Worm (Caenorhabditis elegans): ENCODE results near the gene F09E10.6.
A peak's percentile ranks its signal among the peaks of the same experiment; 100 is the strongest.

The F09E10.6 gene

DNA sequence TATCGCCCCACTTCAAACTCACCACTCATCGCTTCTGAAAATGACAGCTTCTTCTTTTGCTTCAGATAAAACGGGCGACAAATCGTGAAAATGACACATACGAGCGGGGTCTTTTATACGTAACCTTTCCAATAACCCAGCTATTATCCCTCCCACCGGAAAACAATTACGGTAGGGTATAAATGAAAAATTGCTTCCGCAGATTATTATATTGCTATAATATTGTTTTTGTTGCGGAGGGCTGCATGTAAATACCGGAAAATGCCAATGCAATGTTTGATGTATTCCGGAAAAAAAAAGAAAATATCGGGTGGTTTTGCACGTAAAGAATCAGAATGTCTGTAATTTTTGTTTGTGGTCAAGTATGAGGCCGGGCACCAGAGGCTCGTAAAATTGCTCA, 4.3 kb upstream of the F09E10.6 start, which contains the start of gene F09E10.7:
Gene F09E10.7 (minus strand): TSS at position 101 of the 400 bp plus-strand sequence.
- TF ChIP-seq tra-4 (tag; optimal IDR thresholded peaks at IDR 0.05) (no peak), tbx-37 (GFP tag; conservative IDR thresholded peaks at IDR 0.05) (no peak), F13C5.2 (tag; optimal IDR thresholded peaks at IDR 0.05) (no peak), ets-7 (tag; optimal IDR thresholded peaks at IDR 0.05) (no peak), hmbx-1 (tag; optimal IDR thresholded peaks at IDR 0.05) (no peak), tbx-11 (GFP tag; IDR thresholded peaks at IDR 0.05) (no peak), ceh-13 (GFP tag; optimal IDR thresholded peaks at IDR 0.05) (no peak), B0310.2 (tag; optimal IDR thresholded peaks at IDR 0.05) (no peak), ama-1 (optimal IDR thresholded peaks at IDR 0.05) (no peak), pes-1 (GFP tag; IDR thresholded peaks at IDR 0.05) (no peak), hmg-4 (GFP tag; optimal IDR thresholded peaks at IDR 0.05) (no peak), aly-1 (tag; optimal IDR thresholded peaks at IDR 0.05) (no peak), flt-1 (GFP tag; IDR thresholded peaks at IDR 0.05) (no peak), sea-1 (GFP tag; conservative IDR thresholded peaks at IDR 0.05) (no peak), scrt-1 (GFP tag; IDR thresholded peaks at IDR 0.05) (no peak), hnd-1 (tag; optimal IDR thresholded peaks at IDR 0.05) (no peak), ceh-36 (tag; optimal IDR thresholded peaks at IDR 0.05) (no peak)

DNA sequence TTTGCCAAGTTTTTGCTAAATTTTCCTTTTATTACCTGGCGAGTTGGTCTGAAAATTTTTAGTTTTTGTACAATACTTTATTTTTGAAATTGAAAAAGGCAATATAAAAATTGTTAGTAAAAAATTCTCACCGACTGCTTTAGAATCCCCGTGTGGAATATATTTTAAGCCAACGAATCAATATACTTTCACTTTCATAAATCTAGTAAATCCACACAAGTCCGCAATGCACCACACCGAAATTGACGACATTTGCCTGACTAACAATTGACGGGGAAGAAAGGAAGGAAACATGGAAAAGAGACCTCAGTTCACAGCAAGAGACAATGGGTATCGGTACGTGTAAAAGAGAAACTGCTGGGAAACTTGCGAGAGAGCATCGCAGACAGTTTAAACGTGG, 2.0 kb upstream of the F09E10.6 start:
- TF ChIP-seq ceh-36 (tag; optimal IDR thresholded peaks at IDR 0.05) (no peak), aly-1 (tag; optimal IDR thresholded peaks at IDR 0.05) (no peak), tra-4 (tag; optimal IDR thresholded peaks at IDR 0.05) (no peak), B0310.2 (tag; optimal IDR thresholded peaks at IDR 0.05) (no peak), ets-7 (tag; optimal IDR thresholded peaks at IDR 0.05) (no peak), ama-1 (optimal IDR thresholded peaks at IDR 0.05) (no peak), flt-1 (GFP tag; IDR thresholded peaks at IDR 0.05) (no peak), hmbx-1 (tag; optimal IDR thresholded peaks at IDR 0.05) (no peak), tbx-11 (GFP tag; IDR thresholded peaks at IDR 0.05) (no peak), hnd-1 (tag; optimal IDR thresholded peaks at IDR 0.05) (no peak), sea-1 (GFP tag; conservative IDR thresholded peaks at IDR 0.05) (no peak), hmg-4 (GFP tag; optimal IDR thresholded peaks at IDR 0.05) (no peak)

DNA sequence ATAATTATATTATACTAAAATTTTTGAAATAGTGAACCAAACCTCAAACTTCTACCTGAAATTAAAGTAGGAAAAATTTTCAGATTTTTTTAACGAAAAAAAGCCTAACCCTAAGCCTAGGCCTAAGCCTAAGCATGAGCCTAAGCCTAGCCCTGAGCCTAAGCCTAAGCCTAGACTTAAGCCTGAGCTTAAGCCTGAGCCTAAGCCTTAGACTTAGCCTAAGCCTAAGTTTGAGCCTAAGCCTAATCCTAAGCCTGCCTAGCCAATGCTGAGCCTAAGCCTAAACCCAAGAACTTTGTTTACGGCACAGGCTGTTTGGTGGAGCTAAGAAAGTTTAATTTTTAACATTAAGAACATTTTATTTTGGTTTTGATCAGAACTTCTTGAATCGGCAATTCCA, 1.5 kb downstream of the F09E10.6 start:
- TF ChIP-seq hnd-1 (tag; optimal IDR thresholded peaks at IDR 0.05) (no peak), ceh-36 (tag; optimal IDR thresholded peaks at IDR 0.05) (peak; percentile 63), F13C5.2 (tag; optimal IDR thresholded peaks at IDR 0.05) (no peak), hmg-4 (GFP tag; optimal IDR thresholded peaks at IDR 0.05) (no peak)

DNA sequence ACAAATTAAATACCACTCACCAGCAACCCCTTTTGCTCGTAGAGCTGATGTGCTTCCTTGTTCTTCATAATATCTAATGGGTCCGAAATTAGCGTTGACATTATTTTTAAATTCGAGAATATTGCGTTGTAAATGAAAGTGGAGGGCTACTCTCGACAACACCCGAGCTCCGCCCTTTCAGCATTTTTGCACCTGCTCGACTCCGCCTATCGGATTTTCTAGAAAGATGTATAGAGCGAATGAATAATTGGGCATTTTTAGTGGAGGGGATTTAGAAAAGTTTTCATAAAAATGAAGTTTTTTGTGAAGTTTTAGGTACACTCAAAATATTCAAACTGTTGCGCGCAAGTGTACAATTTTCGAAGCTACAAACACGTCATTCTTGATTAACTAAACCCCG, 3.2 kb downstream of the F09E10.6 start, which contains the start of gene F09E10.5:
Gene F09E10.5 (minus strand): TSS at position 101 of the 400 bp plus-strand sequence.
- TF ChIP-seq flt-1 (GFP tag; IDR thresholded peaks at IDR 0.05): no peak
- no peak for TF ChIP-seq ceh-36 (tag; optimal IDR thresholded peaks at IDR 0.05)
- TF ChIP-seq ama-1 (optimal IDR thresholded peaks at IDR 0.05): no peak
- no peak for TF ChIP-seq scrt-1 (GFP tag; IDR thresholded peaks at IDR 0.05)
- no peak for TF ChIP-seq B0310.2 (tag; optimal IDR thresholded peaks at IDR 0.05)
- TF ChIP-seq aly-1 (tag; optimal IDR thresholded peaks at IDR 0.05): no peak
- no peak for TF ChIP-seq sea-1 (GFP tag; conservative IDR thresholded peaks at IDR 0.05)
- no peak for TF ChIP-seq hmg-4 (GFP tag; optimal IDR thresholded peaks at IDR 0.05)
- no peak for TF ChIP-seq ceh-13 (GFP tag; optimal IDR thresholded peaks at IDR 0.05)
- no peak for TF ChIP-seq F13C5.2 (tag; optimal IDR thresholded peaks at IDR 0.05)
- TF ChIP-seq hnd-1 (tag; optimal IDR thresholded peaks at IDR 0.05): no peak
- no peak for TF ChIP-seq tbx-37 (GFP tag; conservative IDR thresholded peaks at IDR 0.05)
- TF ChIP-seq ets-7 (tag; optimal IDR thresholded peaks at IDR 0.05): no peak
- no peak for TF ChIP-seq hmbx-1 (tag; optimal IDR thresholded peaks at IDR 0.05)
- no peak for TF ChIP-seq tbx-11 (GFP tag; IDR thresholded peaks at IDR 0.05)

DNA sequence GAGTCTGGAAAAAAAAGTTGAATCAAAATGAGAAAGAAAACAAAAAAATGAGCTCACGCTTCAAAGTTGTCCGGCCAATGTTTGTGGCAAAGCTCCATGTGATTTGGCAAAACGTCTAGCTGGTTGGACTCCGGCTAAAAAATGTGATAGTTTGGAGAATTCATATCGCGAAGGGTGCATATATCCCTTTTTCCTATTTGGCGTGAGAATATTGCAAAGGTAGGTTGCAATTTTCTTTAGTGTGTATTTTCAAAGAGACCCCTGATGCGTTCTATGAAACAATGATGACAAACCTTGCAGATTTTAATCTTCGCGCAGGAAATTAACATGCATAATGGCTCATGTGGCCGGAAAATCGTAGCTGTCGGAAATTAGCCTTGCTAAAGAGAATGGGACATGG, 5.3 kb downstream of the F09E10.6 start:
- no peak for TF ChIP-seq ceh-13 (GFP tag; optimal IDR thresholded peaks at IDR 0.05)
- no peak for TF ChIP-seq tbx-37 (GFP tag; conservative IDR thresholded peaks at IDR 0.05)
- no peak for TF ChIP-seq tbx-11 (GFP tag; IDR thresholded peaks at IDR 0.05)

DNA sequence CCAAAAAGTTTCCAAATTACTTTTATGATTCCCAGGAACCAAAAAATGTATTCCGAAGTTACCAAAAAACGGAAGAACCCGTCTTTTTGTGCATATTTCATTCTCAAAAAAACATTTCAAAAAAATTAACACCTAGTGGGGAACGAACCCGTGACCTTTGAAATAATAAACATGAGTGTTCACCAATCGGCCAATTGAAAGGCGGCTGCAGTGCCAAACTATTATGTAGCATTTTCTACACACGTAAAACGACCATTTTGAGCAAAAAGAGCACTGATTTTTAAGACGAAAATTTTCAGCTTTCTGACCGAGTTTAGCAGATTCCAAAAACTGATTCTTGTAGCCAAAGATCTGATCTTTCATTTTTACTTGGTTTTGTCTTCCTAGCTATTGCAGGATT, 6.4 kb downstream of the F09E10.6 start:
- TF ChIP-seq ceh-36 (tag; optimal IDR thresholded peaks at IDR 0.05) (no peak), aly-1 (tag; optimal IDR thresholded peaks at IDR 0.05) (no peak), tbx-11 (GFP tag; IDR thresholded peaks at IDR 0.05) (no peak), scrt-1 (GFP tag; IDR thresholded peaks at IDR 0.05) (no peak), ceh-13 (GFP tag; optimal IDR thresholded peaks at IDR 0.05) (no peak), hnd-1 (tag; optimal IDR thresholded peaks at IDR 0.05) (no peak), tra-4 (tag; optimal IDR thresholded peaks at IDR 0.05) (no peak), sea-1 (GFP tag; conservative IDR thresholded peaks at IDR 0.05) (no peak), F13C5.2 (tag; optimal IDR thresholded peaks at IDR 0.05) (no peak), B0310.2 (tag; optimal IDR thresholded peaks at IDR 0.05) (no peak), hmg-4 (GFP tag; optimal IDR thresholded peaks at IDR 0.05) (no peak), pes-1 (GFP tag; IDR thresholded peaks at IDR 0.05) (no peak), hmbx-1 (tag; optimal IDR thresholded peaks at IDR 0.05) (no peak)

DNA sequence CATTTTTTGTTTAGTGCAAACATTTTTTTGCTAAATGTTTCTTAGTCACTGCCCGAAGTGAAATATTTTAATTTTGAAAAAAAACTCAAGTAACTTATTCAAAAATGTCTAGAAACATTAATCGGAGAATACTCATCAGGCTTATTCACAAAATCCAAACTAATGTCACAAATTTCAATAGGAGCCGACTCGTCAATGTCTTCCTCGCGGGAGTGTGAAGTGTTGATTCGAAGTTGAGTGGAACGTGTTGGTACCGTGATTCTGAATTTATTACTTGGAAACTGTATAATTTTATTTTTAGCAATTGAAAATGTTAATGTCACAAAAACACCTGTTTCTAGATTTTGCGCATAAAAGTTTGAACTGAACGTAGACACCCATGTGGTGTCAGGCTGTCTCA, 7.9 kb downstream of the F09E10.6 start:
- TF ChIP-seq B0310.2 (tag; optimal IDR thresholded peaks at IDR 0.05) (no peak), F13C5.2 (tag; optimal IDR thresholded peaks at IDR 0.05) (no peak), ceh-13 (GFP tag; optimal IDR thresholded peaks at IDR 0.05) (no peak)

DNA sequence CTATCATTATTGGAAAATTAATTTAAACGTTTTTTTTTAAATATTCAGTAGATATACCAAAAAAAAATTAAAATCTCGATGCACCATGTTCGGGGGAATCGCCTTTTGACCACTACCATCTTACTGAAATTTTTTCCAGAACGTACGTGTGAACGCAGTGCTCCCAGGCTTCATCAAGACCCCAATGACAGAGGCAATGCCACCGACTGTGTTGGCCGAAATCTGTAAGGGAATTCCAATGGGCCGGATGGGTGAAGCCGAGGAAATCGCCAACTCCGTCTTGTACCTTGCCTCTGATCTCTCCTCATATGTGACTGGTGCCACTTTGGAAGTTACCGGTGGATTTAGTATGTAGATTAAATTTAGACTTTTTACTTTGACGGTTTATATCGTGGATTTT, 8.7 kb downstream of the F09E10.6 start:
- TF ChIP-seq sea-1 (GFP tag; conservative IDR thresholded peaks at IDR 0.05): no peak

DNA sequence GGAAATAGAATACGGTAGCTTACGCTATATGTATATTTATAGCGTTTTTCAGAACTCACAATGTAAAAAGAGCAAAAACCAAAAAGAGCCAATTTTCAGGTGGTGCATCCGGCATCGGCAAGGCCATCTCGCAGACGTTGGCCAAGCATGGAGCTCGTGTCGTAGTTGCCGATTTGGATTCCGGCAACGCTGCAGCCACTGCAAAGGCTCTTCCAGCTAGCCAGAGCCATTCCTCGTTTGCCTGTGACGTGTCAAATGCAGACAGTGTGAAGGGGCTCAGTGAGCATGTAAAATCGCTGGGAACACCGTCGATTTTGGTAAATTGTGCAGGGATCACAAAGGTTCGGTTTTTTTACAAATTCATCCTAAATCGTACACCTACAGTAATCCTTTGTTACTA, 10.4 kb downstream of the F09E10.6 start:
- TF ChIP-seq sea-1 (GFP tag; conservative IDR thresholded peaks at IDR 0.05): no peak
- no peak for TF ChIP-seq tra-4 (tag; optimal IDR thresholded peaks at IDR 0.05)
- TF ChIP-seq ama-1 (optimal IDR thresholded peaks at IDR 0.05): no peak
- TF ChIP-seq tbx-11 (GFP tag; IDR thresholded peaks at IDR 0.05): no peak
- TF ChIP-seq aly-1 (tag; optimal IDR thresholded peaks at IDR 0.05): no peak
- no peak for TF ChIP-seq pes-1 (GFP tag; IDR thresholded peaks at IDR 0.05)
- no peak for TF ChIP-seq scrt-1 (GFP tag; IDR thresholded peaks at IDR 0.05)

Measured in whole organism, early embryonic.